Worm (Caenorhabditis elegans) whole organism, midembryonic: Measurements from ENCODE around the gene T23F11.4.

Source experiments
- ztf-23 ChIP-seq: fragments of 200-800 bp; sonication (Bioruptor generic); IDR thresholded peaks from 2 replicates; pipeline ENCODE4 v1.3.6; 2022; ENCODE audit warnings: missing genetic modification reagents, missing genetic modification characterization, missing compliant biosample characterization

The T23F11.4 gene

DNA sequence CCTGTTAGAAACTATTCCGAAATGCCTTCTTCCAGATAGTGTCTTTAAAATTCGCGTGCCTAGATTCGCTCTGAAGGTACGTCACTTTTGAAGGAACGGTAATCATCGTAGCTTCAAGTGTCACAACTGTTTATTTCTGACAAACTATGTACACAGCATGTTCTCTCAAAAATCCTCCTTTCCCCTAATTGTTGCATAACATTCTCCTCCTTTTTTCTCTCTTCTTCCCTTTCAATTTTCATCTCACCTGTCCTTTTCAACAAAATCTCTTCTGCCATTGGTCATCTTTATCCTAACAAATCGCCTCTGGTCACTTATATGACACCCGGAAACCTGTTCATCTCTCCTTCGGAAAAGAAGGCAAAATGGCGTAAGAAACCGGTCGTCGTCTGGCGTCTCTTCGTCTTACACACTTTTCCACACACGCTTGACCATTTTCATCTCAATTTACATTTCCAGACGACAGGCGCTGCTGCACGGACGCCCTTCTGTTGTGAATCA lies 49.1 kb downstream of the T23F11.4 start, which contains the start of gene lips-3:
Gene lips-3, plus strand, starts transcription at position 458 of the 501 bp plus-strand sequence.
- no peak for TF ChIP-seq ztf-23 (GFP tag; lab: Robert Waterston, UW)
